Fruit fly (Drosophila melanogaster) whole organism, larva: ENCODE measurements around the gene Tfb4.

ENCODE experiments used
- noc ChIP-seq: fragments of 200-800 bp; sonication (Bioruptor generic); optimal IDR thresholded peaks from 3 replicates; lab custom pipeline; 2019; ENCODE audit warnings: missing biosample characterization, mild to moderate bottlenecking, missing genetic modification characterization, moderate library complexity

Gene Tfb4

dm6 chr2L:1125437-1125836 is 25.0 kb downstream of the Tfb4 start:
- TF ChIP-seq noc (tag; lab: Kevin White, UChicago) = no peak

- TF ChIP-seq noc (tag; lab: Kevin White, UChicago) = no peak
Observed at dm6 chr2L:1124265-1124664, 26.2 kb downstream of the Tfb4 start.

dm6 chr2L:1123078-1123818 is 27.2 kb downstream of the Tfb4 start:
- no peak for TF ChIP-seq noc (tag; lab: Kevin White, UChicago)

- TF ChIP-seq noc (tag; lab: Kevin White, UChicago) = no peak
Observed at dm6 chr2L:1122711-1122960, 27.8 kb downstream of the Tfb4 start.

- TF ChIP-seq noc (tag; lab: Kevin White, UChicago) = no peak
Observed at dm6 chr2L:1121942-1122710, 28.4 kb downstream of the Tfb4 start.

- TF ChIP-seq noc (tag; lab: Kevin White, UChicago) = no peak
Observed at dm6 chr2L:1120206-1120902, 30.1 kb downstream of the Tfb4 start.

- peak; percentile 96 for TF ChIP-seq noc (tag; lab: Kevin White, UChicago)
Observed at dm6 chr2L:1118880-1119809, 31.3 kb downstream of the Tfb4 start.

- TF ChIP-seq noc (tag; lab: Kevin White, UChicago) = no peak
Observed at dm6 chr2L:1118149-1118548, 32.3 kb downstream of the Tfb4 start.

dm6 chr2L:1116661-1117322 is 33.7 kb downstream of the Tfb4 start:
- peak; percentile 43 for TF ChIP-seq noc (tag; lab: Kevin White, UChicago)

- TF ChIP-seq noc (tag; lab: Kevin White, UChicago) = peak; percentile 69
Observed at dm6 chr2L:1114230-1114629, 36.2 kb downstream of the Tfb4 start.

- no peak for TF ChIP-seq noc (tag; lab: Kevin White, UChicago)
Observed at dm6 chr2L:1112641-1113040, 37.8 kb downstream of the Tfb4 start, which contains the start of gene CG14340. TSS of gene CG14340 (plus strand) at chr2L:1112941.

dm6 chr2L:1108029-1108688 is 42.3 kb downstream of the Tfb4 start, which contains the start of the genes PolrMT and CG14339:
TSS of gene PolrMT (minus strand) at chr2L:1108373.
TSS of gene CG14339 (plus strand) at chr2L:1108540.
- TF ChIP-seq noc (tag; lab: Kevin White, UChicago) = no peak

- TF ChIP-seq noc (tag; lab: Kevin White, UChicago) = no peak
Observed at dm6 chr2L:1102349-1102748, 48.1 kb downstream of the Tfb4 start, which contains the start of gene CG4629. TSS of gene CG4629 (minus strand) at chr2L:1102504.
